Fruit fly (Drosophila melanogaster) whole organism, embryonic: ENCODE data around the gene CG14227.

Experiments used
- Asciz ChIP-seq: fragments of 200-800 bp; sonication (Bioruptor generic); optimal IDR thresholded peaks from 2 replicates; lab custom pipeline; 2017; ENCODE audit warnings: missing biosample characterization, mild to moderate bottlenecking, missing genetic modification characterization, missing genetic modification reagents
- B-H2 ChIP-seq: fragments of 200-800 bp; sonication (Bioruptor generic); optimal IDR thresholded peaks from 2 replicates; lab custom pipeline; 2018; ENCODE audit warnings: missing biosample characterization, mild to moderate bottlenecking, missing genetic modification characterization
- CG10462 ChIP-seq: fragments of 200-800 bp; sonication (Bioruptor generic); optimal IDR thresholded peaks from 2 replicates; lab custom pipeline; 2016; ENCODE audit warnings: missing biosample characterization, missing genetic modification characterization
- ap ChIP-seq: fragments of 200-800 bp; sonication (Bioruptor generic); IDR thresholded peaks from 2 replicates; pipeline ENCODE4 v1.3.6; 2022; ENCODE audit warnings: missing biosample characterization, missing genetic modification characterization
- pan ChIP-seq, 4 experiments: fragments of >200 bp in 3 of 4; fragments of 200-800 bp in 1 of 4; sonication (Bioruptor generic) in 1 of 4; optimal IDR thresholded peaks in 3 of 4; IDR thresholded peaks in 1 of 4; 2 replicates each; pipeline versions ENCODE4 v1.3.6 to Lab custom; 2017 to 2022; ENCODE audit warnings: missing biosample characterization in 2 of 4, missing genetic modification characterization in 2 of 4, mixed read lengths in 1 of 4

DNA sequence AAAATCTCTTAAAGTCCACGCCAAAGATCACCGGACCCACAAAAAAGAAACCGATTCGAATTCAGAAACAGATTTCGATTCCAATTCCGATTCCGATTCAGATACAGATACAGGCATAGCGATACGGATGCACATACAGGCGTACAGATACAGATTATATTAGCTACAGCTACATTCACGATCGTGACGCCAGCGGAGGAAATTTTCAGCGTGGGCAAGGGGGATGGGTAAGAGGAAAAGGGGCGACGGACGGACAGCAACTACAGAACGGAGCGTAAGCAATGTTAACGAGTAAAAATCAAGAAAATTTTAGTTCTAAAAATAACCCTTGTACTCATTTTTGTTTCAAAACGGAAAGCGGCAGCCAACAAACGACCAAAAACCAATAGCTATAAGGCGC, 28.3 kb upstream of the CG14227 start:
- TF ChIP-seq ap (no peak), B-H2 (GFP tag; lab: Kevin White, UChicago) (no peak), pan (optimal IDR thresholded peaks at IDR 0.05; lab: Kevin White, UChicago) (no peak), pan (GFP tag; optimal IDR thresholded peaks at IDR 0.05 in 1 of 2, IDR thresholded peaks at IDR 0.05 in 1 of 2) (no peak), Asciz (GFP tag; lab: Kevin White, UChicago) (no peak), CG10462 (GFP tag; lab: Kevin White, UChicago) (no peak)
